Fruit fly (Drosophila melanogaster): ENCODE measurements around the gene ph-d.
A peak's percentile ranks its signal among the peaks of the same experiment; 100 is the strongest.

ph-d gene

dm6 chrX:2137587-2138341 is 14.7 kb upstream of the ph-d start (continued):
- TF ChIP-seq eg (GFP tag; IDR thresholded peaks at IDR 0.05), result peak; percentile 98
- TF ChIP-seq cyc (GFP tag; optimal IDR thresholded peaks at IDR 0.05), result peak; percentile 94
- peak; percentile 44 for TF ChIP-seq Hr38 (GFP tag; optimal IDR thresholded peaks at IDR 0.05)
- TF ChIP-seq OdsH (GFP tag; optimal IDR thresholded peaks at IDR 0.05), result peak; percentile 99
- peak; percentile 92 for TF ChIP-seq Blimp-1 (GFP tag; optimal IDR thresholded peaks at IDR 0.05)
- peak; percentile 98 for TF ChIP-seq lz (GFP tag; optimal IDR thresholded peaks at IDR 0.05)
- TF ChIP-seq salr (GFP tag; optimal IDR thresholded peaks at IDR 0.05), result peak; percentile 94 to 96
- TF ChIP-seq CG8632 (GFP tag; optimal IDR thresholded peaks at IDR 0.05), result peak; percentile 99
- peak; percentile 97 for TF ChIP-seq svp (GFP tag)
- peak; percentile 99 for TF ChIP-seq fd59A (GFP tag; optimal IDR thresholded peaks at IDR 0.05)
- peak; percentile 98 for TF ChIP-seq CG6808 (GFP tag; optimal IDR thresholded peaks at IDR 0.05)
- peak; percentile 97 for TF ChIP-seq Smox (GFP tag; optimal IDR thresholded peaks at IDR 0.05)
- TF ChIP-seq CG11902 (GFP tag; optimal IDR thresholded peaks at IDR 0.05), result peak; percentile 97
- TF ChIP-seq Eip75B (GFP tag; optimal IDR thresholded peaks at IDR 0.05), result peak; percentile 97
- TF ChIP-seq ss (GFP tag; optimal IDR thresholded peaks at IDR 0.05), result peak; percentile 97 to 99
- TF ChIP-seq CG3032 (tag; optimal IDR thresholded peaks at IDR 0.05), result peak; percentile 99
- TF ChIP-seq CG3919 (GFP tag; optimal IDR thresholded peaks at IDR 0.05), result peak; percentile 98
- TF ChIP-seq spab (GFP tag; optimal IDR thresholded peaks at IDR 0.05), result peak; percentile 97
- peak; percentile 98 for TF ChIP-seq achi (GFP tag; optimal IDR thresholded peaks at IDR 0.05)
- TF ChIP-seq topi (GFP tag; optimal IDR thresholded peaks at IDR 0.05), result peak; percentile 99
- TF ChIP-seq CG6854 (GFP tag; optimal IDR thresholded peaks at IDR 0.05), result peak; percentile 97
- TF ChIP-seq CG11762 (GFP tag; optimal IDR thresholded peaks at IDR 0.05; ENCODE audit: insufficient read depth), result peak; percentile 99
- peak; percentile 97 for TF ChIP-seq CG1621 (tag; optimal IDR thresholded peaks at IDR 0.05)
- TF ChIP-seq CG11294 (GFP tag; IDR thresholded peaks at IDR 0.05), result peak; percentile 98
- peak; percentile 99 for TF ChIP-seq Gug (GFP tag; IDR thresholded peaks at IDR 0.05)
- peak; percentile 98 for TF ChIP-seq acj6 (GFP tag; optimal IDR thresholded peaks at IDR 0.05)
- peak; percentile 97 for TF ChIP-seq net (GFP tag; optimal IDR thresholded peaks at IDR 0.05)
- TF ChIP-seq Hr4 (GFP tag; optimal IDR thresholded peaks at IDR 0.05), result peak; percentile 97
- TF ChIP-seq fd85E (GFP tag; optimal IDR thresholded peaks at IDR 0.05), result peak; percentile 91
- peak; percentile 95 for TF ChIP-seq CG7368 (GFP tag; optimal IDR thresholded peaks at IDR 0.05)
- peak; percentile 97 for TF ChIP-seq CG8319 (GFP tag; optimal IDR thresholded peaks at IDR 0.05)
- peak; percentile 99 for TF ChIP-seq Ets96B (tag; optimal IDR thresholded peaks at IDR 0.05)
- peak; percentile 97 for TF ChIP-seq dsx (GFP tag; optimal IDR thresholded peaks at IDR 0.05; ENCODE audit: poor library complexity, severe bottlenecking)
- TF ChIP-seq CG9139 (GFP tag; optimal IDR thresholded peaks at IDR 0.05), result peak; percentile 97
- peak; percentile 98 for TF ChIP-seq CG4318 (GFP tag; optimal IDR thresholded peaks at IDR 0.05)
- TF ChIP-seq pdm3 (GFP tag; optimal IDR thresholded peaks at IDR 0.05), result peak; percentile 98
- TF ChIP-seq CG10631 (GFP tag; optimal IDR thresholded peaks at IDR 0.05), result peak; percentile 98
- peak; percentile 99 for TF ChIP-seq CG8119 (GFP tag; IDR thresholded peaks at IDR 0.05)
- TF ChIP-seq Met (GFP tag; optimal IDR thresholded peaks at IDR 0.05), result peak; percentile 98

- TF ChIP-seq CG3919 (GFP tag; optimal IDR thresholded peaks at IDR 0.05), result peak; percentile 100
- peak; percentile 99 for TF ChIP-seq CG8319 (GFP tag; optimal IDR thresholded peaks at IDR 0.05)
- peak; percentile 99 for TF ChIP-seq spab (GFP tag; optimal IDR thresholded peaks at IDR 0.05)
- TF ChIP-seq net (GFP tag; optimal IDR thresholded peaks at IDR 0.05), result peak; percentile 99
- TF ChIP-seq CG15336 (GFP tag; IDR thresholded peaks at IDR 0.05), result peak; percentile 100
- peak; percentile 100 for TF ChIP-seq CG6792 (GFP tag; optimal IDR thresholded peaks at IDR 0.05)
- peak; percentile 98 for TF ChIP-seq fd85E (GFP tag; optimal IDR thresholded peaks at IDR 0.05)
- peak; percentile 100 for TF ChIP-seq fd59A (GFP tag; optimal IDR thresholded peaks at IDR 0.05)
- TF ChIP-seq Blimp-1 (GFP tag; optimal IDR thresholded peaks at IDR 0.05), result peak; percentile 96
- peak; percentile 100 for TF ChIP-seq pdm3 (GFP tag; optimal IDR thresholded peaks at IDR 0.05)
- TF ChIP-seq CG8632 (GFP tag; optimal IDR thresholded peaks at IDR 0.05), result peak; percentile 99
- peak; percentile 99 for TF ChIP-seq vri (GFP tag; optimal IDR thresholded peaks at IDR 0.05)
- TF ChIP-seq Gug (GFP tag; IDR thresholded peaks at IDR 0.05), result peak; percentile 100
- TF ChIP-seq CG9139 (GFP tag; optimal IDR thresholded peaks at IDR 0.05), result peak; percentile 98
- peak; percentile 99 for TF ChIP-seq Smox (GFP tag; optimal IDR thresholded peaks at IDR 0.05)
- peak; percentile 99 for TF ChIP-seq CG1621 (tag; optimal IDR thresholded peaks at IDR 0.05)
- peak; percentile 100 for TF ChIP-seq Met (GFP tag; optimal IDR thresholded peaks at IDR 0.05)
- TF ChIP-seq Hr4 (GFP tag; optimal IDR thresholded peaks at IDR 0.05), result peak; percentile 100
- peak; percentile 100 for TF ChIP-seq Eip78C (GFP tag)
- TF ChIP-seq CG8119 (GFP tag; IDR thresholded peaks at IDR 0.05), result peak; percentile 100
- TF ChIP-seq CG6276 (GFP tag; optimal IDR thresholded peaks at IDR 0.05), result peak; percentile 98
- TF ChIP-seq Ets21C (GFP tag; optimal IDR thresholded peaks at IDR 0.05), result peak; percentile 99
- TF ChIP-seq CG32006 (GFP tag; optimal IDR thresholded peaks at IDR 0.05), result peak; percentile 100
- TF ChIP-seq topi (GFP tag; optimal IDR thresholded peaks at IDR 0.05), result peak; percentile 100
- peak; percentile 100 for TF ChIP-seq CG3032 (tag; optimal IDR thresholded peaks at IDR 0.05)
- peak; percentile 99 for TF ChIP-seq CG4318 (GFP tag; optimal IDR thresholded peaks at IDR 0.05)
These were observed 13.9 kb upstream of the ph-d start for dm6 chrX:2136831-2137452.

Measured in whole organism, prepupa.